Worm (Caenorhabditis elegans) whole organism, L2 larva: ENCODE results near the gene K03H1.9.

Experiments used
- Y55F3AM.14 ChIP-seq: fragments of 200-800 bp; sonication (Bioruptor generic); optimal IDR thresholded peaks from 2 replicates; lab custom pipeline; 2018; ENCODE audit warnings: mild to moderate bottlenecking, missing genetic modification characterization, missing compliant biosample characterization
- ZK546.5 ChIP-seq: sonication (generic microtip); optimal IDR thresholded peaks from 2 replicates; lab custom pipeline; 2017; ENCODE audit warnings: missing biosample characterization, missing genetic modification characterization
- alr-1 ChIP-seq: fragments of 150-350 bp; optimal IDR thresholded peaks from 2 replicates; lab custom pipeline; 2014; ENCODE audit warnings: missing biosample characterization, missing genetic modification characterization
- ama-1 ChIP-seq: fragments of 150-350 bp; optimal IDR thresholded peaks from 2 replicates; lab custom pipeline; 2018; ENCODE audit warnings: inconsistent platforms
- ceh-16 ChIP-seq: fragments of 150-350 bp; optimal IDR thresholded peaks from 2 replicates; lab custom pipeline; 2014; ENCODE audit warnings: missing biosample characterization, missing genetic modification characterization
- ceh-82 ChIP-seq: fragments of 150-350 bp; optimal IDR thresholded peaks from 2 replicates; lab custom pipeline; 2014; ENCODE audit warnings: missing biosample characterization, missing genetic modification characterization
- crh-2 ChIP-seq: sonication (generic microtip); optimal IDR thresholded peaks from 2 replicates; lab custom pipeline; 2017; ENCODE audit warnings: missing biosample characterization, missing genetic modification characterization
- dmd-4 ChIP-seq: sonication (generic microtip); optimal IDR thresholded peaks from 2 replicates; lab custom pipeline; 2017; ENCODE audit warnings: missing biosample characterization, missing genetic modification characterization
- egl-27 ChIP-seq: sonication (generic microtip); optimal IDR thresholded peaks from 3 replicates; lab custom pipeline; 2017; ENCODE audit warnings: missing biosample characterization, missing genetic modification reagents, missing genetic modification characterization
- elt-3 ChIP-seq: sonication (generic microtip); optimal IDR thresholded peaks from 2 replicates; lab custom pipeline; 2017; ENCODE audit warnings: missing biosample characterization, missing genetic modification characterization
- fos-1 ChIP-seq: fragments of 150-350 bp; optimal IDR thresholded peaks from 2 replicates; lab custom pipeline; 2014; ENCODE audit warnings: missing biosample characterization, missing genetic modification characterization
- gmeb-1 ChIP-seq: fragments of 150-350 bp; optimal IDR thresholded peaks from 2 replicates; lab custom pipeline; 2014; ENCODE audit warnings: missing biosample characterization, missing genetic modification characterization
- lin-13 ChIP-seq: fragments of 150-350 bp; optimal IDR thresholded peaks from 2 replicates; lab custom pipeline; 2014; ENCODE audit warnings: missing biosample characterization, missing genetic modification reagents, missing genetic modification characterization
- lsy-2 ChIP-seq, 2 experiments: fragments of 150-350 bp in 1 of 2; sonication (generic microtip) in 1 of 2; optimal IDR thresholded peaks; 2 replicates each; lab custom pipeline; 2014 to 2017; ENCODE audit warnings: missing biosample characterization in 2 of 2, missing genetic modification characterization in 2 of 2
- mbf-1 ChIP-seq: sonication (generic microtip); optimal IDR thresholded peaks from 2 replicates; lab custom pipeline; 2017; ENCODE audit warnings: missing biosample characterization, missing genetic modification characterization
- mdl-1 ChIP-seq, 2 experiments: fragments of 150-350 bp in 1 of 2; sonication (generic microtip) in 1 of 2; optimal IDR thresholded peaks; 2 replicates each; lab custom pipeline; 2017; ENCODE audit warnings: missing biosample characterization in 2 of 2, missing genetic modification characterization in 2 of 2
- nhr-10 ChIP-seq: sonication (generic microtip); optimal IDR thresholded peaks from 2 replicates; lab custom pipeline; 2017; ENCODE audit warnings: missing biosample characterization, missing genetic modification characterization
- nhr-12 ChIP-seq: fragments of 150-350 bp; optimal IDR thresholded peaks from 2 replicates; lab custom pipeline; 2014; ENCODE audit warnings: missing biosample characterization, missing genetic modification characterization
- nhr-129 ChIP-seq: fragments of 150-350 bp; optimal IDR thresholded peaks from 2 replicates; lab custom pipeline; 2014; ENCODE audit warnings: missing biosample characterization, missing genetic modification characterization
- nhr-21 ChIP-seq: fragments of 150-350 bp; optimal IDR thresholded peaks from 2 replicates; lab custom pipeline; 2014; ENCODE audit warnings: missing biosample characterization, missing genetic modification characterization
- nhr-23 ChIP-seq: fragments of 150-350 bp; optimal IDR thresholded peaks from 2 replicates; lab custom pipeline; 2014; ENCODE audit warnings: missing biosample characterization, missing genetic modification reagents, missing genetic modification characterization
- nhr-25 ChIP-seq: fragments of 150-350 bp; sonication (generic microtip); optimal IDR thresholded peaks from 3 replicates; lab custom pipeline; 2014; ENCODE audit warnings: missing biosample characterization, missing genetic modification characterization
- nhr-77 ChIP-seq: fragments of 150-350 bp; optimal IDR thresholded peaks from 2 replicates; lab custom pipeline; 2014; ENCODE audit warnings: missing biosample characterization, missing genetic modification characterization
- peb-1 ChIP-seq: fragments of 150-350 bp; optimal IDR thresholded peaks from 2 replicates; lab custom pipeline; 2014; ENCODE audit warnings: missing biosample characterization, missing genetic modification characterization
- sem-4 ChIP-seq: fragments of 150-350 bp; optimal IDR thresholded peaks from 2 replicates; lab custom pipeline; 2014; ENCODE audit warnings: missing biosample characterization, missing genetic modification reagents, missing genetic modification characterization
- skn-1 ChIP-seq: sonication (generic microtip); optimal IDR thresholded peaks from 2 replicates; lab custom pipeline; 2017; ENCODE audit warnings: missing biosample characterization, missing genetic modification characterization
- sma-3 ChIP-seq: sonication (generic microtip); optimal IDR thresholded peaks from 2 replicates; lab custom pipeline; 2016; ENCODE audit warnings: missing genetic modification reagents, missing genetic modification characterization, missing compliant biosample characterization
- snpc-4 ChIP-seq: fragments of 150-350 bp; optimal IDR thresholded peaks from 2 replicates; lab custom pipeline; 2014; ENCODE audit warnings: missing biosample characterization, missing genetic modification characterization
- unc-62 ChIP-seq: fragments of 150-350 bp; optimal IDR thresholded peaks from 2 replicates; lab custom pipeline; 2014; ENCODE audit warnings: missing biosample characterization, missing genetic modification reagents, missing genetic modification characterization
- zag-1 ChIP-seq: fragments of 150-350 bp; optimal IDR thresholded peaks from 2 replicates; lab custom pipeline; 2014; ENCODE audit warnings: missing biosample characterization, missing genetic modification characterization
- ztf-11 ChIP-seq: sonication (generic microtip); optimal IDR thresholded peaks from 2 replicates; lab custom pipeline; 2017; ENCODE audit warnings: missing biosample characterization, missing genetic modification characterization
- ztf-4 ChIP-seq: fragments of 150-350 bp; optimal IDR thresholded peaks from 2 replicates; lab custom pipeline; 2014; ENCODE audit warnings: missing biosample characterization, missing genetic modification characterization

Gene K03H1.9

ce11 chrIII:9927378-9927777 is 13.9 kb downstream of the K03H1.9 start, which contains the start of gene ttr-2:
Gene ttr-2, plus strand, starts transcription at chrIII:9927769.
- TF ChIP-seq egl-27 (no peak), nhr-21 (no peak), fos-1 (tag; lab: Kevin White, UChicago) (peak; percentile 54), crh-2 (tag; lab: Kevin White, UChicago) (peak; percentile 27), ama-1 (lab: Kevin White, UChicago) (no peak), nhr-25 (peak; percentile 67)

DNA sequence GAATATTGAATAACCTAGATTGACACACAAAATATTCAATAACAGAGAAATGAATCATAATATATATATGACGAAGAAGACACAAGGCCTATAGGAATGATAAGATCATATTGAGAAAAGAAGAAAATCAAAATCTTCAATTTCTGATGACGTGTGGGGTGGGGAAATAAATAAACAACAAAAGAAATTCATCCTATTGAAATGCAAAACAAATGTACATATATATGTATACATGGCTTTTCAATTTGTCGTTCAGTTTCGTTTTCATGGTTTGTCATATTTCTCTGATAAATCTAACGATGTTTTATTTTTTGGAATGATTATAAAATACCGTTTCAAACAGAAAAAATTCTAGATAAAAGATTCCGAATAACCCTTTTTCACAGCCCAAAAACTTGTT is 14.6 kb downstream of the K03H1.9 start, which contains the start of gene ttr-3:
TSS of gene ttr-3 (minus strand) at position 101 of the 400 bp plus-strand sequence.
- TF ChIP-seq sma-3 (GFP tag; lab: Kevin White, UChicago) (peak; percentile 1), sem-4 (tag; lab: Kevin White, UChicago) (no peak)
- TF ChIP-seq, all 48 proteins: peak for 1

DNA sequence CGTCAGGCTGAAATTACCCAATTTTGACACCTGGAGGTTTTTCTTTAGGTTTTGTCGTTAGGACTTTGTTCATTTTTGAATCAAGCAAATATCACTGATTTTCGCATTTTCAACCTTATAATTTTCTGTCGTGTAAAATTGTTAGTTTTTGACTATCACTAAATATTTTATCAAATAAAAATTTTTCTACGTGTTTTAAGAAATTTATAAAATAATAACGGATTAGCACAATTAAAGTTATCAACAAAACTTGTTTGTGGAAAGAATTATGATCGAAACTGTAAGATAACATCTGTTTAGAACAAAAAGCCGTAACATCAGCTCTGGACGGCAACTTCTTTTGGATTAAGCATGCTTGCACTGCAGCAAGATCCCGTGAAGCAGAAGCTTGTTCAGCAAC is 18.4 kb downstream of the K03H1.9 start, which contains the start of gene cbp-2:
TSS of gene cbp-2 (plus strand) at position 301 of the 400 bp plus-strand sequence.
- TF ChIP-seq mbf-1 (tag; lab: Kevin White, UChicago) = no peak
- TF ChIP-seq Y55F3AM.14 (GFP tag; lab: Kevin White, UChicago) = no peak
- TF ChIP-seq elt-3 = no peak
- TF ChIP-seq gmeb-1 = no peak
- no peak for TF ChIP-seq nhr-10 (tag; lab: Kevin White, UChicago)
- TF ChIP-seq mdl-1 (tag; optimal IDR thresholded peaks at IDR 0.05; lab: Kevin White, UChicago) = no peak
- no peak for TF ChIP-seq dmd-4 (tag; lab: Kevin White, UChicago)
- TF ChIP-seq ZK546.5 = no peak
- TF ChIP-seq lin-13 (GFP tag; lab: Kevin White, UChicago) = no peak
- TF ChIP-seq snpc-4 = no peak

ce11 chrIII:9922310-9922709 is 19.0 kb downstream of the K03H1.9 start:
- TF ChIP-seq fos-1 (tag; lab: Kevin White, UChicago) = peak; percentile 66
- peak; percentile 17 for TF ChIP-seq gmeb-1
- TF ChIP-seq alr-1 (tag; lab: Kevin White, UChicago) = no peak

- TF ChIP-seq nhr-21 (no peak), mdl-1 (tag; optimal IDR thresholded peaks at IDR 0.05; lab: Kevin White, UChicago) (no peak), ceh-16 (tag; lab: Kevin White, UChicago) (no peak), nhr-23 (tag; lab: Kevin White, UChicago) (no peak), nhr-10 (tag; lab: Kevin White, UChicago) (no peak), nhr-77 (tag; lab: Kevin White, UChicago) (no peak), sem-4 (tag; lab: Kevin White, UChicago) (no peak), Y55F3AM.14 (GFP tag; lab: Kevin White, UChicago) (no peak)
- TF ChIP-seq, all 48 proteins: peak for 0
Measured at ce11 chrIII:9920764-9921163, 20.5 kb downstream of the K03H1.9 start, which contains the start of gene F40F12.3. Gene F40F12.3, minus strand, starts transcription at chrIII:9920864.

DNA sequence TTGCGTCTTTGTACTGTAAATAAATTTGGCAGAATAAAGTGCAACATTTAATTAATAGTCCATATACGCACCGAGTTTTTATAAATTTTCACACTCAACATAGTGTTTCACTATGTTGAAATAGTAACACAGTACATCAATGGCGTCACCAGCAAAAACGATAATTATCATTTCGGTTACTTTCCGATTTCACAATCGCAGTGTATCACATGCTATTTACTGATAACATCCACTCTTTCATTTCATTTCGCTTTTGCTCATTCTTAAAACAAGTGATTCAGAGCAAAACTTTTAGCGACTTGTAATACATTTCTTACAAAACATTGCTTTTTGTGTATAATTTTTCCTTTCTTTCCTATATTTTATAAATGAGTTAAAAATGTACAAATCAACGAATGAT is 27.6 kb downstream of the K03H1.9 start, which contains the start of gene cbp-3:
TSS of gene cbp-3 (plus strand) at position 272 of the 400 bp plus-strand sequence.
- TF ChIP-seq crh-2 (tag; lab: Kevin White, UChicago) (peak; percentile 1), fos-1 (tag; lab: Kevin White, UChicago) (peak; percentile 90), nhr-129 (peak; percentile 5), unc-62 (GFP tag; lab: Kevin White, UChicago) (no peak)
- TF ChIP-seq, all 48 proteins: peak for 3

DNA sequence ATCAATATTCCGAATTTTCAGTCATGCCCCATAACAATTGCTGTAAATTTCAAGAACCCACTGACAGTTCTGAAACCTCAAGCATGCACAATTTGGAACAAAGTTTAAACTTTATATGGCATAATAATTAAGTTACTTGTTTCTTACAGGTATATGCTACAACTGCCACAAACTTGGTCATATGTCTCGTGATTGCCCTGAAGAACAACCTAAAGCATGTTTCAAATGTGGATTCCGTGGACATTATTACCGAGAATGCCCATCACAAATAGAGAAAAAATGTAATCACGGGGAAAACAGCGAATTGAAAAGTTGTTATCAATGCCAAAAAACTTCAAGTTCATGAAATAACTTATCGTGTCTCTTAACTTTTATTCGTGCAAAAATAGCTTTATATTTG is 28.3 kb downstream of the K03H1.9 start:
- TF ChIP-seq ztf-4 (tag; lab: Kevin White, UChicago) (no peak), fos-1 (tag; lab: Kevin White, UChicago) (no peak), nhr-25 (no peak), ama-1 (lab: Kevin White, UChicago) (no peak), lsy-2 (tag; optimal IDR thresholded peaks at IDR 0.05; lab: Kevin White, UChicago) (no peak), skn-1 (no peak), ceh-82 (no peak), zag-1 (no peak), nhr-12 (tag; lab: Kevin White, UChicago) (no peak), ztf-11 (no peak), dmd-4 (tag; lab: Kevin White, UChicago) (no peak), Y55F3AM.14 (GFP tag; lab: Kevin White, UChicago) (no peak), mbf-1 (tag; lab: Kevin White, UChicago) (no peak), nhr-77 (tag; lab: Kevin White, UChicago) (no peak), peb-1 (no peak), lin-13 (GFP tag; lab: Kevin White, UChicago) (no peak), unc-62 (GFP tag; lab: Kevin White, UChicago) (no peak), alr-1 (tag; lab: Kevin White, UChicago) (no peak), sma-3 (GFP tag; lab: Kevin White, UChicago) (no peak)
- TF ChIP-seq, all 48 proteins: peak for 0
